Fruit fly (Drosophila melanogaster) whole organism, embryonic: Measurements from ENCODE around the gene Ent3.
A peak's percentile ranks its signal among the peaks of the same experiment; 100 is the strongest.

Source experiments
- ATbp ChIP-seq: fragments of 200-800 bp; sonication (Bioruptor generic); optimal IDR thresholded peaks from 2 replicates; lab custom pipeline; 2017; ENCODE audit warnings: missing biosample characterization, mild to moderate bottlenecking, missing genetic modification characterization, missing genetic modification reagents
- BtbVII ChIP-seq: fragments of 200-800 bp; sonication (Bioruptor generic); optimal IDR thresholded peaks from 3 replicates; lab custom pipeline; 2017; ENCODE audit warnings: missing biosample characterization, mild to moderate bottlenecking, missing genetic modification characterization
- CG1024 ChIP-seq: fragments of 200-800 bp; sonication (Bioruptor generic); IDR thresholded peaks from 2 replicates; pipeline ENCODE4 v1.3.6; 2022; ENCODE audit warnings: missing biosample characterization, missing genetic modification characterization
- CG10366 ChIP-seq: fragments of 200-800 bp; sonication (Bioruptor generic); IDR thresholded peaks from 2 replicates; pipeline ENCODE4 v1.3.6; 2022; ENCODE audit warnings: missing biosample characterization, missing genetic modification characterization
- CG11695 ChIP-seq: fragments of 200-800 bp; sonication (Bioruptor generic); IDR thresholded peaks from 3 replicates; pipeline ENCODE4 v1.3.6; 2022; ENCODE audit warnings: missing biosample characterization, missing genetic modification characterization
- CG13424 ChIP-seq: fragments of 200-800 bp; sonication (Bioruptor generic); optimal IDR thresholded peaks from 2 replicates; lab custom pipeline; 2019; ENCODE audit warnings: missing biosample characterization, mild to moderate bottlenecking, missing genetic modification characterization, moderate library complexity
- CG15514 ChIP-seq: fragments of 200-800 bp; sonication (Bioruptor generic); optimal IDR thresholded peaks from 3 replicates; lab custom pipeline; 2017; ENCODE audit warnings: missing biosample characterization, missing genetic modification characterization, mild to moderate bottlenecking, moderate library complexity, missing genetic modification reagents
- CG34224 ChIP-seq: fragments of 200-800 bp; sonication (Bioruptor generic); IDR thresholded peaks from 3 replicates; pipeline ENCODE4 v1.3.6; 2022; ENCODE audit warnings: missing biosample characterization, missing genetic modification characterization; ENCODE audit not compliant: partially characterized antibody
- CG42726 ChIP-seq: fragments of 200-800 bp; sonication (Bioruptor generic); IDR thresholded peaks from 2 replicates; pipeline ENCODE4 v1.3.6; 2022; ENCODE audit warnings: missing biosample characterization, missing genetic modification characterization; ENCODE audit not compliant: partially characterized antibody
- CG4404 ChIP-seq: fragments of 200-800 bp; sonication (Bioruptor generic); IDR thresholded peaks from 2 replicates; pipeline ENCODE4 v1.3.6; 2022; ENCODE audit warnings: missing biosample characterization, missing genetic modification characterization
- CG4707 ChIP-seq: fragments of 200-800 bp; sonication (Bioruptor generic); optimal IDR thresholded peaks from 2 replicates; lab custom pipeline; 2018; ENCODE audit warnings: missing biosample characterization, mild to moderate bottlenecking, missing genetic modification characterization, moderate library complexity
- CG7928 ChIP-seq: fragments of 200-800 bp; sonication (Bioruptor generic); optimal IDR thresholded peaks from 2 replicates; lab custom pipeline; 2017; ENCODE audit warnings: missing biosample characterization, mild to moderate bottlenecking, missing genetic modification characterization
- CG7963 ChIP-seq: fragments of 200-800 bp; sonication (Bioruptor generic); IDR thresholded peaks from 3 replicates; pipeline ENCODE4 v1.3.6; 2022; ENCODE audit warnings: missing biosample characterization, missing genetic modification characterization; ENCODE audit not compliant: partially characterized antibody
- CG8281 ChIP-seq: fragments of 200-800 bp; sonication (Bioruptor generic); optimal IDR thresholded peaks from 2 replicates; lab custom pipeline; 2018; ENCODE audit warnings: missing biosample characterization, mild to moderate bottlenecking, missing genetic modification characterization, moderate library complexity
- CG9437 ChIP-seq: fragments of 200-800 bp; sonication (Bioruptor generic); optimal IDR thresholded peaks from 2 replicates; lab custom pipeline; 2018; ENCODE audit warnings: missing biosample characterization, mild to moderate bottlenecking, missing genetic modification characterization
- CTCF ChIP-seq: fragments of 200-800 bp; sonication (Bioruptor generic); optimal IDR thresholded peaks from 2 replicates; lab custom pipeline; 2017; ENCODE audit warnings: missing biosample characterization, mild to moderate bottlenecking, missing genetic modification characterization, moderate library complexity
- Dbx ChIP-seq: fragments of 200-800 bp; sonication (Bioruptor generic); IDR thresholded peaks from 3 replicates; pipeline ENCODE4 v1.3.6; 2022; ENCODE audit warnings: missing biosample characterization, missing genetic modification characterization
- Dip2 ChIP-seq: fragments of 200-800 bp; sonication (Bioruptor generic); IDR thresholded peaks from 2 replicates; pipeline ENCODE4 v1.3.6; 2022; ENCODE audit warnings: missing biosample characterization, missing genetic modification characterization
- Doc2 ChIP-seq: fragments of 200-800 bp; sonication (Bioruptor generic); IDR thresholded peaks from 2 replicates; pipeline ENCODE4 v1.3.6; 2022; ENCODE audit warnings: missing biosample characterization, missing genetic modification characterization
- Doc3 ChIP-seq: fragments of 200-800 bp; sonication (Bioruptor generic); IDR thresholded peaks from 3 replicates; pipeline ENCODE4 v1.3.6; 2022; ENCODE audit warnings: missing biosample characterization, missing genetic modification characterization; ENCODE audit not compliant: partially characterized antibody
- Drgx ChIP-seq: fragments of 200-800 bp; sonication (Bioruptor generic); IDR thresholded peaks from 2 replicates; pipeline ENCODE4 v1.3.6; 2022; ENCODE audit warnings: missing biosample characterization, missing genetic modification characterization
- E2f1 ChIP-seq: fragments of 200-800 bp; sonication (Bioruptor generic); IDR thresholded peaks from 2 replicates; pipeline ENCODE4 v1.3.6; 2022; ENCODE audit warnings: missing biosample characterization, missing genetic modification characterization
- HmgD ChIP-seq: fragments of 200-800 bp; sonication (Bioruptor generic); optimal IDR thresholded peaks from 3 replicates; lab custom pipeline; 2016; ENCODE audit warnings: missing biosample characterization, missing genetic modification characterization
- Rx ChIP-seq: fragments of 200-800 bp; sonication (Bioruptor generic); IDR thresholded peaks from 2 replicates; pipeline ENCODE4 v1.3.6; 2022; ENCODE audit warnings: missing biosample characterization, missing genetic modification characterization
- Sox100B ChIP-seq: fragments of 200-800 bp; sonication (Bioruptor generic); optimal IDR thresholded peaks from 3 replicates; lab custom pipeline; 2018; ENCODE audit warnings: missing biosample characterization, mild to moderate bottlenecking, missing genetic modification characterization
- Vsx1 ChIP-seq: fragments of 200-800 bp; sonication (Bioruptor generic); optimal IDR thresholded peaks from 2 replicates; lab custom pipeline; 2017; ENCODE audit warnings: missing biosample characterization, mild to moderate bottlenecking, missing genetic modification characterization, missing genetic modification reagents
- aop ChIP-seq: fragments of 200-800 bp; sonication (Bioruptor generic); IDR thresholded peaks from 2 replicates; pipeline ENCODE4 v1.3.6; 2022; ENCODE audit warnings: missing biosample characterization, missing genetic modification characterization
- ase ChIP-seq: fragments of 200-800 bp; sonication (Bioruptor generic); IDR thresholded peaks from 3 replicates; pipeline ENCODE4 v1.3.6; 2022; ENCODE audit warnings: missing biosample characterization, missing genetic modification characterization
- chinmo ChIP-seq: fragments of 200-800 bp; sonication (Bioruptor generic); IDR thresholded peaks from 4 replicates; pipeline ENCODE4 v1.3.6; 2022; ENCODE audit warnings: missing biosample characterization, missing genetic modification characterization; ENCODE audit not compliant: partially characterized antibody
- dmrt11E ChIP-seq: fragments of 200-800 bp; sonication (Bioruptor generic); optimal IDR thresholded peaks from 3 replicates; lab custom pipeline; 2018; ENCODE audit warnings: missing biosample characterization, mild to moderate bottlenecking, missing genetic modification characterization, moderate library complexity
- dmrt99B ChIP-seq: fragments of 200-800 bp; sonication (Bioruptor generic); optimal IDR thresholded peaks from 2 replicates; lab custom pipeline; 2018; ENCODE audit warnings: missing biosample characterization, mild to moderate bottlenecking, missing genetic modification characterization, moderate library complexity
- exex ChIP-seq: fragments of 200-800 bp; sonication (Bioruptor generic); optimal IDR thresholded peaks from 4 replicates; lab custom pipeline; 2018; ENCODE audit warnings: missing biosample characterization, mild to moderate bottlenecking, missing genetic modification characterization, moderate library complexity
- grau ChIP-seq: fragments of 200-800 bp; optimal IDR thresholded peaks from 3 replicates; lab custom pipeline; 2019; ENCODE audit warnings: missing biosample characterization, mild to moderate bottlenecking, missing genetic modification characterization, moderate library complexity
- h ChIP-seq: fragments of >200 bp; optimal IDR thresholded peaks from 2 replicates; lab custom pipeline; 2017
- hkb ChIP-seq, 2 experiments: fragments of 200-800 bp in 1 of 2; fragments of >200 bp in 1 of 2; sonication (Bioruptor generic) in 1 of 2; IDR thresholded peaks in 1 of 2; optimal IDR thresholded peaks in 1 of 2; 2 replicates each; pipeline versions ENCODE4 v1.3.6 to Lab custom; 2017 to 2022; ENCODE audit warnings: missing biosample characterization in 1 of 2, missing genetic modification characterization in 1 of 2
- inv ChIP-seq: fragments of 200-800 bp; sonication (Bioruptor generic); IDR thresholded peaks from 2 replicates; pipeline ENCODE4 v1.3.6; 2022; ENCODE audit warnings: missing biosample characterization, missing genetic modification characterization; ENCODE audit not compliant: partially characterized antibody
- jigr1 ChIP-seq: fragments of 200-800 bp; sonication (Bioruptor generic); IDR thresholded peaks from 3 replicates; pipeline ENCODE4 v1.3.6; 2022; ENCODE audit warnings: missing biosample characterization, missing genetic modification characterization
- kay ChIP-seq: fragments of 200-800 bp; sonication (Bioruptor generic); optimal IDR thresholded peaks from 2 replicates; lab custom pipeline; 2016; ENCODE audit warnings: missing biosample characterization, missing genetic modification characterization
- ken ChIP-seq: fragments of 200-800 bp; sonication (Bioruptor generic); IDR thresholded peaks from 3 replicates; pipeline ENCODE4 v1.3.6; 2022; ENCODE audit warnings: missing biosample characterization, missing genetic modification characterization
- mld ChIP-seq: fragments of 200-800 bp; sonication (Bioruptor generic); IDR thresholded peaks from 3 replicates; pipeline ENCODE4 v1.3.6; 2022; ENCODE audit warnings: missing biosample characterization, missing genetic modification characterization; ENCODE audit not compliant: partially characterized antibody
- pnt ChIP-seq: fragments of 200-800 bp; sonication (Bioruptor generic); optimal IDR thresholded peaks from 3 replicates; lab custom pipeline; 2016; ENCODE audit warnings: missing biosample characterization, missing genetic modification characterization
- rib ChIP-seq: fragments of 200-800 bp; sonication (Bioruptor generic); IDR thresholded peaks from 2 replicates; pipeline ENCODE4 v1.3.6; 2022; ENCODE audit warnings: missing biosample characterization, missing genetic modification characterization
- sc ChIP-seq, 3 experiments: fragments of >200 bp in 2 of 3; fragments of 200-800 bp in 1 of 3; sonication (Bioruptor generic) in 1 of 3; optimal IDR thresholded peaks; 2 replicates in 2 of 3; 3 replicates in 1 of 3; lab custom pipeline; 2017; ENCODE audit warnings: mild to moderate bottlenecking in 1 of 3, missing biosample characterization in 1 of 3, missing genetic modification characterization in 1 of 3, missing genetic modification reagents in 1 of 3
- sens-2 ChIP-seq: fragments of 200-800 bp; sonication (Bioruptor generic); IDR thresholded peaks from 2 replicates; pipeline ENCODE4 v1.3.6; 2022; ENCODE audit warnings: missing biosample characterization, missing genetic modification characterization
- sim ChIP-seq: fragments of 200-800 bp; sonication (Bioruptor generic); IDR thresholded peaks from 2 replicates; pipeline ENCODE4 v1.3.6; 2022; ENCODE audit warnings: missing biosample characterization, missing genetic modification characterization
- ssp ChIP-seq: fragments of 200-800 bp; sonication (Bioruptor generic); IDR thresholded peaks from 2 replicates; pipeline ENCODE4 v1.3.6; 2022; ENCODE audit warnings: missing biosample characterization, missing genetic modification characterization
- trem ChIP-seq: fragments of 200-800 bp; optimal IDR thresholded peaks from 3 replicates; lab custom pipeline; 2019; ENCODE audit warnings: missing biosample characterization, mild to moderate bottlenecking, missing genetic modification characterization, moderate library complexity
- usp ChIP-seq: fragments of >200 bp; optimal IDR thresholded peaks from 2 replicates; lab custom pipeline; 2017; ENCODE audit warnings: missing biosample characterization, missing genetic modification characterization
- vvl ChIP-seq: fragments of 200-800 bp; sonication (Bioruptor generic); IDR thresholded peaks from 2 replicates; pipeline ENCODE4 v1.3.6; 2022; ENCODE audit warnings: missing biosample characterization, missing genetic modification characterization
- wor ChIP-seq: fragments of 200-800 bp; sonication (Bioruptor generic); IDR thresholded peaks from 2 replicates; pipeline ENCODE4 v1.3.6; 2022; ENCODE audit warnings: missing biosample characterization, missing genetic modification characterization
- zen ChIP-seq: fragments of 200-800 bp; sonication (Bioruptor generic); optimal IDR thresholded peaks from 3 replicates; lab custom pipeline; 2018; ENCODE audit warnings: missing biosample characterization, mild to moderate bottlenecking, missing genetic modification characterization, moderate library complexity

Ent3 gene

dm6 chr3L:12806290-12806743 lies 47.1 kb upstream of the Ent3 start (continued):
- TF ChIP-seq zen (tag; lab: Kevin White, UChicago) (no peak), chinmo (GFP tag; lab: Robert Waterston, UW) (peak; percentile 95; the same call in 3 of the 4 replicates), ken (no peak), kay (GFP tag; lab: Kevin White, UChicago) (no peak), CG1024 (GFP tag; lab: Robert Waterston, UW) (no peak), h (lab: Kevin White, UChicago) (no peak), Drgx (GFP tag; lab: Robert Waterston, UW) (peak; percentile 66; the same call in 1 of the 2 replicates), dmrt99B (peak; percentile 65), sens-2 (no peak), CG7928 (GFP tag; lab: Kevin White, UChicago) (no peak), Doc3 (GFP tag; lab: Robert Waterston, UW) (no peak), vvl (GFP tag; lab: Robert Waterston, UW) (peak; percentile 69), CTCF (GFP tag; lab: Kevin White, UChicago) (peak; percentile 7), Dip2 (GFP tag; lab: Robert Waterston, UW) (no peak), exex (no peak), wor (GFP tag; lab: Robert Waterston, UW) (no peak), grau (tag; lab: Kevin White, UChicago) (peak; percentile 74), pnt (GFP tag; lab: Kevin White, UChicago) (no peak), CG8281 (no peak), jigr1 (GFP tag; lab: Robert Waterston, UW) (no peak), CG7963 (no peak), CG4404 (GFP tag; lab: Robert Waterston, UW) (no peak), CG13424 (peak; percentile 65), ase (GFP tag; lab: Robert Waterston, UW) (no peak), E2f1 (GFP tag; lab: Robert Waterston, UW) (0 out of 2 replicates have a peak, but pooled peaks have one; percentile 19), ssp (GFP tag; lab: Robert Waterston, UW) (no peak), CG4707 (peak; percentile 22), Vsx1 (no peak), trem (tag; lab: Kevin White, UChicago) (peak; percentile 40), CG9437 (GFP tag; lab: Kevin White, UChicago) (peak; percentile 34), CG34224 (GFP tag; lab: Robert Waterston, UW) (no peak), Sox100B (GFP tag; lab: Kevin White, UChicago) (no peak), mld (GFP tag; lab: Robert Waterston, UW) (no peak), CG10366 (GFP tag; lab: Robert Waterston, UW) (peak; percentile 45), sim (no peak), Rx (GFP tag; lab: Robert Waterston, UW) (no peak), inv (GFP tag; lab: Robert Waterston, UW) (no peak), Doc2 (no peak), Dbx (no peak), CG15514 (peak; percentile 41), dmrt11E (tag; lab: Kevin White, UChicago) (peak; percentile 35), BtbVII (GFP tag; lab: Kevin White, UChicago) (peak; percentile 69), hkb (optimal IDR thresholded peaks at IDR 0.05; lab: Kevin White, UChicago) (no peak), hkb (GFP tag; IDR thresholded peaks at IDR 0.05; lab: Robert Waterston, UW) (peak; percentile 73; the same call in 1 of the 2 replicates), aop (GFP tag; lab: Robert Waterston, UW) (no peak), rib (GFP tag; lab: Robert Waterston, UW) (no peak), CG42726 (no peak), sc (optimal IDR thresholded peaks at IDR 0.05; lab: Kevin White, UChicago) (no peak), sc (GFP tag; optimal IDR thresholded peaks at IDR 0.05; lab: Kevin White, UChicago) (peak; percentile 27), CG11695 (0 out of 3 replicates have a peak, but pooled peaks have one; percentile 44), usp (no peak), ATbp (GFP tag; lab: Kevin White, UChicago) (peak; percentile 66), HmgD (no peak)
